Fruit fly (Drosophila melanogaster) whole organism, wandering third instar larva: Measurements from ENCODE around the gene Ubc6.

Source experiments
- Vsx2 ChIP-seq: fragments of 200-300, 225-300 bp; sonication (Bioruptor generic); optimal IDR thresholded peaks from 2 replicates; lab custom pipeline; 2018; ENCODE audit warnings: missing biosample characterization, missing genetic modification characterization; ENCODE audit not compliant: partially characterized antibody
- h ChIP-seq: fragments of 200-800 bp; sonication (Bioruptor generic); optimal IDR thresholded peaks from 3 replicates; lab custom pipeline; 2016; ENCODE audit warnings: missing biosample characterization, mild to moderate bottlenecking, missing genetic modification characterization
- psq ChIP-seq: fragments of 200-800 bp; sonication (Bioruptor generic); optimal IDR thresholded peaks from 3 replicates; lab custom pipeline; 2017; ENCODE audit warnings: missing biosample characterization, mild to moderate bottlenecking, missing genetic modification characterization, moderate library complexity
- usp ChIP-seq: fragments of >200 bp; optimal IDR thresholded peaks from 2 replicates; lab custom pipeline; 2017; ENCODE audit warnings: missing biosample characterization, missing genetic modification characterization

DNA sequence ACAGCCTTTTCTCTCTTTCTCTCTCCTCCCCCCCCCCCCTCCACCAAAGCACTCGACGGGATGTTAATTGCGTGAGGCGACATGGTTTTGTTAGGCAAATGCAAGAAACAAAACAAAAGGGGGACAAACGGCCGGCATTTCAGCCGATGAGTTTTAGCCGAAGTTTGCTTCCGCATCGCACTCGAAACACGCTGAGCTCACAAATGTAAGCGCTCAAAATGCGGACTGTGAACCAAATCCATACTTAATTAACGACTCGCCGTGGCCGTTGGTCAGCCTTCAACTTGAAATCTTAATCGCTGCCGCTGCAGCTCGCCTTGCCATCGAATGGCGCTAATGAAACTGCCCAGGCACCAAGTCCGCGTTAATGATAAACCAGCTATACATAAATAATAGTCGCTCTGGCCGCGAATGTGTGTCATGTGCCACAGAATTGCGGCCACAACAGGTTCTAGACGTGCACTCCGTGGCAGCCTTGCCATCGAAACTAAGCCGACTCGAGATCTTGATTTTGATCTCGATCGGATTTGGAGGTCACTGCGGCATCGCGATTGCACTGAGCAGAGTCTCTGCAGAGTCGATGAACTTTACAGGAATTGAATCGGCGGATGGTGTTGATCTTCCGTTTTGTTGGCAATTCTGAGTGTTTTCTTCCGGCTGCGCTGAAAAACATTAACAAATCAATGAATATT lies 13.9 kb upstream of the Ubc6 start:
- TF ChIP-seq Vsx2 (GFP tag; lab: Kevin White, UChicago) (no peak), psq (no peak), usp (GFP tag; lab: Kevin White, UChicago) (no peak), h (GFP tag; lab: Kevin White, UChicago) (no peak)
